Worm (Caenorhabditis elegans): ENCODE measurements around the gene F09D12.2.

DNA sequence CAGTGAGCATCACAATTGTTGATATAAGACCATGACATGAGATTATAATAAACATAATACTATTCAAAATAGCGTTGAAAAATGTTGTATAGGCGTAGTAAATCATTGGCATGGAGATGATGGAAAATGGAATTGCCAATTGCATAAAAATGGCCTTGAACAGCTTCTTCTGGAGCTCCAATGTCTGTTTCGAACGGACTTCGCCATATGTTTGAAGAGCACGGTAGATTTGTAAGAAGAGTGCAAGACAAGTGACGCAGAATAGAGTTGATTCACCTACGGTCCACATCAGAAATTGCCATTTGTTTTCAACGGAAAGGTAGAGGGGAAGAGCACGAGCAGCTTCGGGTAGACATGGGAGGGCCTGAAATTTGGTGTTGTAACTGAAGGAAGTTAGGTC, 3.3 kb upstream of the F09D12.2 start:
- TF ChIP-seq W03F9.2 (tag; optimal IDR thresholded peaks at IDR 0.05) (no peak), him-1 (tag; optimal IDR thresholded peaks at IDR 0.05) (no peak), dao-5 (tag; optimal IDR thresholded peaks at IDR 0.05) (no peak)

Measured in whole organism, L4/young adult.